Worm (Caenorhabditis elegans) whole organism, L2 larva: ENCODE results near the gene ZK673.1.

Experiments used
- blmp-1 ChIP-seq: sonication (generic microtip); optimal IDR thresholded peaks from 2 replicates; lab custom pipeline; 2017; ENCODE audit warnings: missing genetic modification characterization, mild to moderate bottlenecking, missing compliant biosample characterization, antibody characterized with exemption, moderate library complexity; ENCODE audit not compliant: insufficient read depth
- ceh-16 ChIP-seq: fragments of 150-350 bp; optimal IDR thresholded peaks from 2 replicates; lab custom pipeline; 2014; ENCODE audit warnings: missing biosample characterization, missing genetic modification characterization
- mdl-1 ChIP-seq, 2 experiments: fragments of 150-350 bp in 1 of 2; sonication (generic microtip) in 1 of 2; optimal IDR thresholded peaks; 2 replicates each; lab custom pipeline; 2017; ENCODE audit warnings: missing biosample characterization in 2 of 2, missing genetic modification characterization in 2 of 2
- nhr-11 ChIP-seq: fragments of 150-350 bp; optimal IDR thresholded peaks from 2 replicates; lab custom pipeline; 2014; ENCODE audit warnings: missing biosample characterization, missing genetic modification characterization
- snpc-4 ChIP-seq: fragments of 150-350 bp; optimal IDR thresholded peaks from 2 replicates; lab custom pipeline; 2014; ENCODE audit warnings: missing biosample characterization, missing genetic modification characterization
- unc-39 ChIP-seq: fragments of 150-350 bp; optimal IDR thresholded peaks from 2 replicates; lab custom pipeline; 2014; ENCODE audit warnings: missing biosample characterization, missing genetic modification characterization
- ztf-4 ChIP-seq: fragments of 150-350 bp; optimal IDR thresholded peaks from 2 replicates; lab custom pipeline; 2014; ENCODE audit warnings: missing biosample characterization, missing genetic modification characterization

DNA sequence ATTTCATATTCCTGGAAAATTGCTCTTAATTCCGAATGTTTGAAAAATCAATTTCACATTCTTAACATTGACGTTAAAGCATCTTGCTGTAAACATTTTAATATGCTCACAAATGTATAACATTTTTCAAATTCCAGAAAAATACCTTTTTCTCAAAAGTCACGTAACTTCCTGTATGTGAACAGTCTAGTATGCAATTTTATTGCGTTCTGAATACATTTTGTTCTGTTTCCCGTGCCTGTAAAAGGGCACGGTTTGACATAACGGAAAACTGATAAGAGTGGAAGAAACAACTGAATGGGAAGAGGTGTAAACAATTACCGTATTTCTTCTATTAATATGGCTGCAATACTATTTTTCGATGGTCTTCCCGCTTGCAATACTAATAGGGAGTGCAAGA is 40.0 kb downstream of the ZK673.1 start:
- TF ChIP-seq blmp-1 (tag; lab: Kevin White, UChicago), result no peak
- TF ChIP-seq ztf-4 (tag; lab: Kevin White, UChicago), result no peak
- no peak for TF ChIP-seq snpc-4 (tag; lab: Kevin White, UChicago)
- no peak for TF ChIP-seq ceh-16
- no peak for TF ChIP-seq mdl-1 (tag; optimal IDR thresholded peaks at IDR 0.05; lab: Kevin White, UChicago)
- TF ChIP-seq nhr-11 (tag; lab: Kevin White, UChicago), result no peak
- TF ChIP-seq unc-39, result no peak
